Worm (Caenorhabditis elegans) whole organism, L4/young adult: ENCODE measurements around the gene wht-1.

Source experiments
- W03F9.2 ChIP-seq: fragments of 150-350 bp; optimal IDR thresholded peaks from 2 replicates; lab custom pipeline; 2014; ENCODE audit warnings: missing biosample characterization, missing genetic modification characterization
- dao-5 ChIP-seq: sonication (generic microtip); optimal IDR thresholded peaks from 2 replicates; lab custom pipeline; 2016; ENCODE audit warnings: missing genotype, missing genetic modification characterization, moderate library complexity, missing compliant biosample characterization
- him-1 ChIP-seq: sonication (generic microtip); optimal IDR thresholded peaks from 2 replicates; lab custom pipeline; 2016; ENCODE audit warnings: missing genotype, missing genetic modification reagents, missing genetic modification characterization, missing compliant biosample characterization

The wht-1 gene

DNA sequence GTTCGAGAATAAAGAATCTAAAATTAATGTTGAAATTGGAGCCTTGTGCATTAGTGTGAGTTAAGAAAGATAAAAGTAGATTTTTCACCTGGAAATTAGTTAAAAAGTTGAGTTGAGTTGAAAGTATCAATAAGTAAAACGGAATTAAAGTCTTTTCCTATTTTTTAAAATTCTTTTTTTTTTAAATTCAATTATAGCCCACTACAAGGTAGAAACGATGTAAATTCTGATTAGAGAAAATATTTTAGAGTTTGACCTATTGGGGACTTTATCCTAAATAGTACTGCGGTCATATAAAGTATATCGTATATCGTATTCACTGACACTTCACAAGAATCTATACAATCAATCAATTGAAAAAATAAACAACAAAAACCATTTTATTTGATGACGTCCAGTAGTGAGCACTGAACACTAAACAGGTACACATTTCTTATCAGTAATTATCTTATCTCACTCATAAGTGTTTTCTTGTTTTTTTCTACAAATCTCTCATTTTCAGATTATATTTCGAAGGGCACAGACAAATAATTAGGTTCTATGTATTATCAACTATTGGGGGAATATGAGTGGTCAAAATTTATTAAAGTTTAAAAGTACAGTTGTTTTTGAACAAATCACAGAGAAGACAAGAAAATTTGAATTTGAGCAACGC lies at the start of gene wht-1:
TSS of gene wht-1 (minus strand) at position 51 of the 655 bp plus-strand sequence.
- TF ChIP-seq dao-5, result no peak
- TF ChIP-seq W03F9.2 (tag; lab: Kevin White, UChicago), result no peak
- no peak for TF ChIP-seq him-1 (tag; lab: Kevin White, UChicago)

DNA sequence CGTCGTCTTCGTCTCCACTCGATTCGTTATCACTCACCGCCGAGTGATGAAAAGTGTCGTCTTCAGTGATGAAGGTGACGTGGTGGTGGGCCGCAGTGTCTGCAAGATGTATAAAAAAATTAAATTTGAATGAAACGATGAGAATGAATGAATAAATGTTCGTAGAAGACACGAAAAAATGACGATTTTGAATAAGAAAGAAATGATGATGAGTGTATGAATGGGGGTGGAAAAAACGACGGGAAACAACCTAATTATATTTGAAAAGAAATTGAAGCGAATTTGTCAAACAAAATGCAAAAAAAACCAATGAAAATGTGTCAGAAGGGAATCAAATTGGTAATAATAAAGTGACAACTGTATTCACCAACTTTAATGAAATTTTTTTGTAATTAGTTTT lies 48.6 kb upstream of the wht-1 start, which contains the start of gene mvk-1:
TSS of gene mvk-1 (minus strand) at position 101 of the 400 bp plus-strand sequence.
- TF ChIP-seq dao-5 (no peak), W03F9.2 (tag; lab: Kevin White, UChicago) (no peak), him-1 (tag; lab: Kevin White, UChicago) (no peak)

DNA sequence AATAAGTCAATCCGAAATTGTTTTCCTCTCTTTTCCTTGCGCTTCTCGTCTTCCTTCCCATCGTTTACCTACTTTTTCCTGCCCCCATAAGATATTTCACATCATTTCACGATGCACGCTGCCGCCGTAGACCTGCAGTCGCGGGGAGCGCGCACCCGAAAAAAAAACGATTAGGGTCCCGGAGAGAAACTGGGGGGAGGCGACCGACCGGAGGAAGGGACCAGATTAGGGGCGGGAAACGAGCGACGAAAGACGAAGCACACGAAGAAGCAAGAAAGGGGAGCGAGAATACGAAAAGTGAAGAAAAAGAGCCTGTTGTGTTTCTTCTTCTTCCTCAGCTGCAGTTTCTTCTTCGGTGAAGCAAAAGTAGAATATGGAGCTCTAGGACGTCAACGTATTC lies 47.7 kb upstream of the wht-1 start:
- TF ChIP-seq him-1 (tag; lab: Kevin White, UChicago) (peak; percentile 30), dao-5 (no peak), W03F9.2 (tag; lab: Kevin White, UChicago) (no peak)

DNA sequence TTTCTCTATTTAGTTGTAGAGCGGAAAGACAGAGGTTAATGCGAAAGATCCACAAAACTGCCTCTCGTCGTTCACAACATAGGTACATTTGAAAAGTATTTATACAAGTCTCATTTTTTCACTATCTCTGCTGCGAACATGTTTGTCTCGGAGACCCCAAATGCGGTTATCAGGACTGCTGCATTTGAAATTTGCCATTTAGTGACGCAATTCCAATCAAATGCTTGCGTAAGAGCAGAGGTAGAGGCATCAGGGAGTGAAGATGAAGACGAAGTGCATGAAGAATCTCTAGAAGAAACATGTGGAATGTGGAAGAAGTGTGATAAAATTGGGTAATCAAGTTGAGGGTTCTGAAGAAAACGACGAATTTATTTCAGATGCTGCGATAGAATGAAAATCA lies 46.6 kb upstream of the wht-1 start:
- no peak for TF ChIP-seq him-1 (tag; lab: Kevin White, UChicago)
- TF ChIP-seq W03F9.2 (tag; lab: Kevin White, UChicago), result no peak
- no peak for TF ChIP-seq dao-5

DNA sequence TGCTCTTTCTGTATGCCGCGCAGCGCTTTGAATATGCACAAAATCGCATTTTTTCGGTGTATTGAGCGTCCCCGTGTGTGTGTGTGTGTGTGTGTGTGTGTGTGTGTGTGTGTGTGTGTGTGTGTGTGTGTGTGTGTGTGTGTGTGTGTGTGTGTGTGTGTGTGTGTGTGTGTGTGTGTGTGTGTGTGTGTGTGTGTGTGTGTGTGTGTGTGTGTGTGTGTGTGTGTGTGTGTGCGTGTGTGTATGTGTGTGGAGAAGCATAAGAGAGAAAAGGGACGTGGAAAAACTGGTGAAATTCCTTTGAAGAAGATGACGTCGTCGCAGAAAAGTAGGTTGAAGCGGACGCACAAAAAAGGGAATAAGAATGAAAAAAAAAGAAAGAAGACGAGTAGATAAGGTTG lies 45.8 kb upstream of the wht-1 start:
- peak; percentile 80 for TF ChIP-seq him-1 (tag; lab: Kevin White, UChicago)

DNA sequence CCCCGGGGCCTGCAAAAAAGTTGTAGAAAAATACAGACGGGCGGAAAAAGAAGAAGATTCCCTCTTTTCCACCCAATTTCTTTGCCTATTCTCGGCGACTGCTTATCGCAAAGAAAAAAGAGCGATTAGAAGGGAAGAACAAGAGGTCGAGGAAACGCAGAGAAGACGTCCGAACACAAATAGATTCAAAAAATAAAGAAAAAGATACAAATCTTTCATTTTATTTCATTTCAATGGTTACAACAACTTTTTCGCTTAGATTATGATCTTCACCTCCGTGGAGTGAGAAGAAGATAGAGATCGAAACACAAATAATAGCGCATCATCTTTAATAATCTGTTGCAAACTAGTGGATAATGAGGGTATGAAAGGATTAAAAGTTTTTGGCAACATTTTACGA lies 44.5 kb upstream of the wht-1 start:
- TF ChIP-seq W03F9.2 (tag; lab: Kevin White, UChicago), result no peak

DNA sequence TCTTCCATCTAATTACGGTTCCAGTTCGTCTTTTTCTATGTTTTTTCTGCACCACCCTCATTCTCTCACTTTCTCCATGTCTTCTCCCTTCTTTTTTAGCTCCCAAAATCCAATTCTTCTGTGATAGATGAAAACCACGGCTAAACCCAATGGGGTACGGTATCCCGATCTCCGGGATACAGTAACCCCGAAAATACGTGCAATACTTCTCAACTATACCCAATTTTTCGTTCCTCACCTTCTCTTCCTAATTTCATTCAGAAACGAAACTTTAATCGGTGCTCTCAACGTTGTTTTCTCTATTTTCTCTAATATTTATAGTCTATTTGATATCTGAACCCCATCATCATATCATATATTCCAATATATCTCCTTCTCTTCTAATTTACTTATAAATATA lies 36.1 kb upstream of the wht-1 start:
- TF ChIP-seq W03F9.2 (tag; lab: Kevin White, UChicago) (no peak), dao-5 (no peak), him-1 (tag; lab: Kevin White, UChicago) (no peak)

DNA sequence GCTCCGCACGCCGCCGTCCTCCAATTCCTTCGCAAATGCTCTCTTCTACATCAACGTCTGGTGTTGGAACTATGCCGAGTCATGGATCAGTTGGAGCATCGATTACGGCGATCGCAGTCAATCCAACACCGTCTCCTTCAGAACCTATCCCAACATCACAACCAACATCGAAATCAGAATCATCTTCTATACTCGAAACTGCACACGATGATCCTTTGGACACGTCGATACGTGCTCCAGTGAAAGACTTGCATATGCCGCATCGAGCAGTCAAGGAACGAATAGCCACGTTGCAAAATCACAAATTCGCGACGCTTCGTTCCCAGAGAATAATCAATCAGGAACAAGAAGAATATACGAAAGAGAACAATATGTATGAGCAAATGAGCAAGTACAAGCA lies 33.4 kb upstream of the wht-1 start:
- TF ChIP-seq dao-5, result no peak
- TF ChIP-seq him-1 (tag; lab: Kevin White, UChicago), result no peak
- no peak for TF ChIP-seq W03F9.2 (tag; lab: Kevin White, UChicago)

DNA sequence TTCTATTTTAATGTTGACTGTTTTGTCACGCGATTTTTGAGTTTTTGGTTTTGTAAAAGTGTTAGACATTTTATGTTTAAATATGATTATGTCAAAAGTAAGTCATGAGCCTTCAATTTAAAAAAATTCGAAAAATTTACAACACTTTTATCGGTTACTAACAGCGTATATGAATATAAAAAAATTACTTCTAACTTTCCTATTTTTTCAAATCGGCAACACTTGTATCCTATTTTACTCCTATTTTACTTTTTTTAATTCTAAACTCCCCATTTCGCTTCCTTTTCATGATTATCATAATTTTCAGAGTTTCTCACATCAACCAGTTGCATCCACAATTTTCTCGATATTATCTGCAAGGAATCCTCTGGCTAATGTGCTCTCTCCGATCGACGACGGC lies 30.8 kb upstream of the wht-1 start, which contains the start of gene kin-18:
TSS of gene kin-18 (plus strand) at position 301 of the 400 bp plus-strand sequence.
- no peak for TF ChIP-seq W03F9.2 (tag; lab: Kevin White, UChicago)
- TF ChIP-seq him-1 (tag; lab: Kevin White, UChicago), result no peak
- TF ChIP-seq dao-5, result no peak

DNA sequence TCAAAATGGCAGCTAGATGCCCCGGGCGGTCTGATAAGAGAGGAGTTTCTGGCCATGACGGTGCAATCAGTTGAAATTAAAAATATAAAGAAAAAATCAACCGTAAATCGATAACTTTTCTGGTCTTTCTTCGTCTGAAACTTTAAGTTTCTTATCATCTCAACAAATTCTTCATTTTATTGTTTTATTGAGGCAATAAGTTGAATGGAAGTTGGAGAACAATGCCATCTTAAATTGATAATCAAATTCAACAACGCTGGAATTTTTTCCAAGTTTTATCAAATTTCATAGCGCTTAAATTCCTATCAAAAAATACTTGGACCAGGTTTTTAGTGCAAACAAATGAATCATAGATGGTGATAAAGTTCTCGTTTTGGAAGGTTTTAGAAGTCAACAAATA lies 29.4 kb upstream of the wht-1 start:
- no peak for TF ChIP-seq W03F9.2 (tag; lab: Kevin White, UChicago)
- TF ChIP-seq dao-5, result no peak
- TF ChIP-seq him-1 (tag; lab: Kevin White, UChicago), result no peak

DNA sequence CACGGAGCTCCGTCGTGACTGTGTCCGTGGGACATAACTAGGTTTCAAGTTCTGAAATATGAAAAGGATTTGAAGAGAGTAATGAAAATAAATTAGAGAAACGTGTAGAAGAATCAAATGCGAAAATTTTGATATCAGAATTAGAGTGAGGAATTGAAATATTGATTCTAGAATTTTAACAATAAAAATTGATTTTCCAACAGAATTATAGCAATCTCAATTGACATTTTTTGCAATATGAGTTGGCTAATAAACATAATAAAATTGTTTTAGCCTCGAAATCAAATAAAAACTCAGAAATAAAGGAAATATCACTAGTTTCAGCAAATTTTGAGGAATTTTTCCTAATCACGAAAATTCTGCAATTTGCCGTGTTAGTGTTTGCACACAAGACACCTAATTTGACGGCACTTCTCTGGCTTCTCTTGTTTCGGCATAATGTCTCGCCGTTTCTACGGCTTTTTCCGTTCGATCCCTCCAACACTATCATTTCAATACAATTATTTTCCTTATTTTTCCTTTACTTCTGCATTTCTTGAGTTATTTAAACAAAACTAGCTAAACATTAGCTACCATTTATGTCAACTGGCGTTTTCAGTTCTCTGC lies 28.8 kb upstream of the wht-1 start, which contains the start of gene nmt-1:
TSS of gene nmt-1 (minus strand) at position 51 of the 606 bp plus-strand sequence.
- TF ChIP-seq W03F9.2 (tag; lab: Kevin White, UChicago) (peak; percentile 36), him-1 (tag; lab: Kevin White, UChicago) (no peak)

DNA sequence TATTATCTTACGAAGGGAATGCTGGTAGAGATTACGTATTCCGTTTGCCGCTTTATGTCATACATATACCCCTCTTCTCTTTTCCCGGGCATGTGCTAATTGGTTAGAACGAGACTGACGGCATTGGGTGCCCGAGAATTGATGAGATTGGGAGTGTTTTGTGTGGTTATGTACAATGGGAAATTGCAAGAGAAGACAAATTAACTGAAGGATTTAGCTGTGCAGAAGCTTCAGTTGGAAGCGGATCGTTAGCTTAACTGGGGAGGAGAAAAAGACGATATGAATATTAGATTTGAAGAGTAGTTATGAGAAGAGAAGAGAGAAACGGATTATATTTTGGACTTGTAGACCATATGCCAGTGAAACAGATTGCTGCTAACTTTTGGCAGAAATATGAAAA lies 22.6 kb upstream of the wht-1 start:
- TF ChIP-seq dao-5 (no peak), him-1 (tag; lab: Kevin White, UChicago) (no peak), W03F9.2 (tag; lab: Kevin White, UChicago) (no peak)

DNA sequence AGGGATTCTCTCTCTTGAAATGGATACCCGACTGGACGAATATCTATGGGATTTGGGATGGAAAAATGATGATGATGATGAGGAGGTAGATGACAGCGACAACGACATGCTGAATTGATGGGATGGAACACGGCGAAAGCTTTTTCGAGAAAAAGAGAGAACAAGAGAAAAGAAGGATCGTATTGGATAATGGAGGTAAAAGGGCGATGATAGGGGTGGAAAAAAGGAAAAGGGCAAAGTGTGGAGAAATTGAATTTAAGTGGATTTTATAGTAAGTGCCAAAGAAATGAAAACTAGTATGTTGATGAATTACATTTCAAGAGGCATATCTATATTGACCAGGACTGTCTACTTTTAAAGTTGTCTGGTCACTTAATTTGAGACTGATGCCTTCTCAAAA lies 18.3 kb upstream of the wht-1 start:
- no peak for TF ChIP-seq him-1 (tag; lab: Kevin White, UChicago)
- TF ChIP-seq W03F9.2 (tag; lab: Kevin White, UChicago), result no peak
- no peak for TF ChIP-seq dao-5

DNA sequence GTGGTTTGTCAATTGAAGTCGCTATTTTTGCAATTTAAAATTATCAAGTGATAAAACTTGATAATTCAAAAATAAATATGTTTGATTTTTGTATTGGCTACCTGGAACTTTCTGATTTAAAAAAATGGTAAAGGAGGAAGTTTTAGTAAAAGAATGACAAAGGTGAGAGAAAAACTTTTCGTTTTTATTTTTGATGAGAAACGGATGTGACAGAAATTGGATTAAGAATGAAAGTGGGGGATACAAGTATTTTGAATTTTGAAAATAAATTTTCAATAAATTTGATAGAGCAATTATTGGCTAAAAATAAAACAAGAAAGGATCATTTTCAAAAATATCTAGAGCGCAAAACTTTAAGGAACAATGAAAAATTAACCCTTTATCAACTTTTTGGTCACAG lies 15.2 kb upstream of the wht-1 start, which contains the start of gene C05D10.4:
TSS of gene C05D10.4 (minus strand) at position 101 of the 400 bp plus-strand sequence.
- TF ChIP-seq dao-5 (no peak), W03F9.2 (tag; lab: Kevin White, UChicago) (no peak), him-1 (tag; lab: Kevin White, UChicago) (no peak)

DNA sequence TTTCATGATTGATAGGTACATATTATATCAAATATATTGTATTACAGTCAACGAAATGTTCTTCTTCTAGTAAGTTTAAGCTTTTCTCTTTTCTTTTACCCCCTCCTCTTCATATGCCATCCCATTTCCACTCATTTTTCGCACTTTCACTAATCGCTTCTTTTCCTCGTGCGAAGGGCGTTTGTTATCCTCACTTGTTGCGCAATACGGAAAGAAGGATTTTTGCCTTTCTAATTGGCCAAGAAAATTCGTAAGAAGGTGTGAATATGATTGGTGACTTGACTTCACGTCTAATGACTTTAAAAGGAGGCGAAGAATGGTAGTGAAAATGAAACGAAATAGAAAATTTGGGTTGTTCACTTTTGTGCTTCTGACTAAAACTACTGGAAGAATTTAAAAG lies 8.1 kb upstream of the wht-1 start:
- TF ChIP-seq W03F9.2 (tag; lab: Kevin White, UChicago) (no peak), him-1 (tag; lab: Kevin White, UChicago) (no peak), dao-5 (no peak)
